Fruit fly (Drosophila melanogaster) whole organism, prepupa: ENCODE data around the gene Vajk1.
A peak's percentile ranks its signal among the peaks of the same experiment; 100 is the strongest.

Source experiments
- Blimp-1 ChIP-seq: fragments of 200-800 bp; sonication (Bioruptor generic); optimal IDR thresholded peaks from 3 replicates; lab custom pipeline; 2017; ENCODE audit warnings: missing biosample characterization, missing genetic modification characterization, mild to moderate bottlenecking, moderate library complexity, missing genetic modification reagents
- CG11294 ChIP-seq: fragments of 200-800 bp; sonication (Bioruptor generic); IDR thresholded peaks from 2 replicates; pipeline ENCODE4 v1.3.6; 2022; ENCODE audit warnings: missing biosample characterization, missing genetic modification characterization
- CG11762 ChIP-seq: fragments of 200-800 bp; sonication (Bioruptor generic); optimal IDR thresholded peaks from 3 replicates; lab custom pipeline; 2016; ENCODE audit warnings: missing biosample characterization, missing genetic modification characterization; ENCODE audit not compliant: insufficient read depth
- CG11902 ChIP-seq: fragments of 200-800 bp; sonication (Bioruptor generic); optimal IDR thresholded peaks from 3 replicates; lab custom pipeline; 2016; ENCODE audit warnings: missing biosample characterization, missing genetic modification characterization
- CG15336 ChIP-seq: fragments of 200-800 bp; sonication (Bioruptor generic); IDR thresholded peaks from 2 replicates; pipeline ENCODE4 v1.3.6; 2022; ENCODE audit warnings: missing biosample characterization, missing genetic modification characterization
- CG1621 ChIP-seq: fragments of 200-800 bp; sonication (Bioruptor generic); optimal IDR thresholded peaks from 3 replicates; lab custom pipeline; 2018; ENCODE audit warnings: missing biosample characterization, mild to moderate bottlenecking, missing genetic modification characterization
- CG16779 ChIP-seq: fragments of 200-800 bp; sonication (Bioruptor generic); optimal IDR thresholded peaks from 3 replicates; lab custom pipeline; 2017; ENCODE audit warnings: missing biosample characterization, mild to moderate bottlenecking, missing genetic modification characterization
- CG31627 ChIP-seq: fragments of 200-800 bp; sonication (Bioruptor generic); optimal IDR thresholded peaks from 3 replicates; lab custom pipeline; 2016; ENCODE audit warnings: missing biosample characterization, missing genetic modification characterization
- CG34406 ChIP-seq: fragments of 200-800 bp; sonication (Bioruptor generic); optimal IDR thresholded peaks from 3 replicates; lab custom pipeline; 2016; ENCODE audit warnings: missing biosample characterization, missing genetic modification characterization
- CG3919 ChIP-seq: fragments of 200-800 bp; sonication (Bioruptor generic); optimal IDR thresholded peaks from 3 replicates; lab custom pipeline; 2016; ENCODE audit warnings: missing biosample characterization, missing genetic modification characterization
- CG6163 ChIP-seq: fragments of 200-800 bp; sonication (Bioruptor generic); IDR thresholded peaks from 3 replicates; pipeline ENCODE4 v1.3.6; 2022; ENCODE audit warnings: missing biosample characterization, missing genetic modification characterization
- CG8119 ChIP-seq: fragments of 200-800 bp; sonication (Bioruptor generic); IDR thresholded peaks from 3 replicates; pipeline ENCODE4 v1.3.6; 2022; ENCODE audit warnings: missing biosample characterization, missing genetic modification characterization
- CG8319 ChIP-seq: fragments of 200-800 bp; sonication (Bioruptor generic); optimal IDR thresholded peaks from 3 replicates; lab custom pipeline; 2016; ENCODE audit warnings: missing biosample characterization, missing genetic modification characterization
- CG9139 ChIP-seq: fragments of 200-800 bp; sonication (Bioruptor generic); optimal IDR thresholded peaks from 3 replicates; lab custom pipeline; 2017; ENCODE audit warnings: missing biosample characterization, mild to moderate bottlenecking, missing genetic modification characterization
- Eip75B ChIP-seq: fragments of 200-800 bp; sonication (Bioruptor generic); optimal IDR thresholded peaks from 3 replicates; lab custom pipeline; 2016; ENCODE audit warnings: missing biosample characterization, missing genetic modification characterization
- Eip78C ChIP-seq: fragments of 200-800 bp; sonication (Bioruptor generic); peaks from one replicate; lab custom pipeline; 2016; ENCODE audit warnings: missing biosample characterization, missing genetic modification characterization
- Eip93F ChIP-seq: fragments of 200-800 bp; sonication (Bioruptor generic); optimal IDR thresholded peaks from 2 replicates; lab custom pipeline; 2016; ENCODE audit warnings: missing biosample characterization, mild to moderate bottlenecking, missing genetic modification characterization
- Ets21C ChIP-seq: fragments of 200-800 bp; sonication (Bioruptor generic); optimal IDR thresholded peaks from 3 replicates; lab custom pipeline; 2016; ENCODE audit warnings: missing biosample characterization, missing genetic modification characterization
- Gug ChIP-seq: fragments of 200-800 bp; sonication (Bioruptor generic); IDR thresholded peaks from 2 replicates; pipeline ENCODE4 v1.3.6; 2022; ENCODE audit warnings: missing biosample characterization, missing genetic modification characterization
- Hr38 ChIP-seq: sonication (Bioruptor generic); optimal IDR thresholded peaks from 2 replicates; lab custom pipeline; 2016; ENCODE audit warnings: missing biosample characterization, missing genetic modification characterization
- Hr39 ChIP-seq: fragments of 200-800 bp; sonication (Bioruptor generic); optimal IDR thresholded peaks from 2 replicates; lab custom pipeline; 2016; ENCODE audit warnings: missing biosample characterization, missing genetic modification characterization
- Hr4 ChIP-seq: fragments of 200-800 bp; sonication (Bioruptor generic); optimal IDR thresholded peaks from 3 replicates; lab custom pipeline; 2016; ENCODE audit warnings: missing biosample characterization, missing genetic modification characterization
- Met ChIP-seq: fragments of 200-800 bp; sonication (Bioruptor generic); optimal IDR thresholded peaks from 3 replicates; lab custom pipeline; 2016; ENCODE audit warnings: missing biosample characterization, missing genetic modification characterization
- OdsH ChIP-seq: fragments of 200-800 bp; sonication (Bioruptor generic); optimal IDR thresholded peaks from 3 replicates; lab custom pipeline; 2016; ENCODE audit warnings: missing biosample characterization, missing genetic modification characterization
- Smox ChIP-seq: fragments of 200-800 bp; sonication (Bioruptor generic); optimal IDR thresholded peaks from 3 replicates; lab custom pipeline; 2016; ENCODE audit warnings: missing biosample characterization, missing genetic modification characterization
- Sox102F ChIP-seq: fragments of 200-800 bp; sonication (Bioruptor generic); optimal IDR thresholded peaks from 2 replicates; lab custom pipeline; 2016; ENCODE audit warnings: missing biosample characterization, mild to moderate bottlenecking, missing genetic modification characterization
- Sox15 ChIP-seq: fragments of 200-800 bp; sonication (Bioruptor generic); optimal IDR thresholded peaks from 3 replicates; lab custom pipeline; 2016; ENCODE audit warnings: missing biosample characterization, missing genetic modification characterization
- achi ChIP-seq: fragments of 200-800 bp; sonication (Bioruptor generic); optimal IDR thresholded peaks from 3 replicates; lab custom pipeline; 2016; ENCODE audit warnings: missing biosample characterization, missing genetic modification characterization
- cyc ChIP-seq: fragments of 200-800 bp; sonication (Bioruptor generic); optimal IDR thresholded peaks from 3 replicates; lab custom pipeline; 2016; ENCODE audit warnings: missing biosample characterization, missing genetic modification characterization
- dac ChIP-seq: fragments of 200-800 bp; sonication (Bioruptor generic); optimal IDR thresholded peaks from 2 replicates; lab custom pipeline; 2017; ENCODE audit warnings: missing biosample characterization, mild to moderate bottlenecking, missing genetic modification characterization
- esn ChIP-seq: fragments of 200-800 bp; sonication (Bioruptor generic); optimal IDR thresholded peaks from 2 replicates; lab custom pipeline; 2016; ENCODE audit warnings: missing biosample characterization, mild to moderate bottlenecking, missing genetic modification characterization, moderate library complexity
- fd59A ChIP-seq: fragments of 200-800 bp; sonication (Bioruptor generic); optimal IDR thresholded peaks from 2 replicates; lab custom pipeline; 2017; ENCODE audit warnings: missing biosample characterization, mild to moderate bottlenecking, missing genetic modification characterization, missing genetic modification reagents
- fd85E ChIP-seq: fragments of 200-800 bp; sonication (Bioruptor generic); optimal IDR thresholded peaks from 3 replicates; lab custom pipeline; 2016; ENCODE audit warnings: missing biosample characterization, missing genetic modification characterization
- net ChIP-seq: fragments of 200-800 bp; sonication (Bioruptor generic); optimal IDR thresholded peaks from 3 replicates; lab custom pipeline; 2016; ENCODE audit warnings: missing biosample characterization, missing genetic modification characterization
- pdm3 ChIP-seq: fragments of 200-800 bp; sonication (Bioruptor generic); optimal IDR thresholded peaks from 3 replicates; lab custom pipeline; 2016; ENCODE audit warnings: missing biosample characterization, missing genetic modification characterization
- salr ChIP-seq, 2 experiments: fragments of 200-800 bp; sonication (Bioruptor generic); optimal IDR thresholded peaks; 3 replicates each; lab custom pipeline; 2016 to 2018; ENCODE audit warnings: missing biosample characterization in 2 of 2, missing genetic modification characterization in 2 of 2, mild to moderate bottlenecking in 1 of 2
- spab ChIP-seq: fragments of 200-800 bp; sonication (Bioruptor generic); optimal IDR thresholded peaks from 2 replicates; lab custom pipeline; 2017; ENCODE audit warnings: missing biosample characterization, mild to moderate bottlenecking, missing genetic modification characterization, missing genetic modification reagents
- ss ChIP-seq, 2 experiments: fragments of 200-800 bp; sonication (Bioruptor generic); optimal IDR thresholded peaks; 2 replicates in 1 of 2; 3 replicates in 1 of 2; lab custom pipeline; 2017 to 2018; ENCODE audit warnings: mild to moderate bottlenecking in 2 of 2, missing biosample characterization in 2 of 2, missing genetic modification characterization in 2 of 2, moderate library complexity in 1 of 2
- svp ChIP-seq: fragments of 200-800 bp; sonication (Bioruptor generic); peaks from one replicate; lab custom pipeline; 2016; ENCODE audit warnings: missing biosample characterization, missing genetic modification characterization
- topi ChIP-seq: fragments of 200-800 bp; sonication (Bioruptor generic); optimal IDR thresholded peaks from 3 replicates; lab custom pipeline; 2016; ENCODE audit warnings: missing biosample characterization, missing genetic modification characterization
- vri ChIP-seq: fragments of 200-800 bp; sonication (Bioruptor generic); optimal IDR thresholded peaks from 3 replicates; lab custom pipeline; 2016; ENCODE audit warnings: missing biosample characterization, mild to moderate bottlenecking, missing genetic modification characterization

The Vajk1 gene

DNA sequence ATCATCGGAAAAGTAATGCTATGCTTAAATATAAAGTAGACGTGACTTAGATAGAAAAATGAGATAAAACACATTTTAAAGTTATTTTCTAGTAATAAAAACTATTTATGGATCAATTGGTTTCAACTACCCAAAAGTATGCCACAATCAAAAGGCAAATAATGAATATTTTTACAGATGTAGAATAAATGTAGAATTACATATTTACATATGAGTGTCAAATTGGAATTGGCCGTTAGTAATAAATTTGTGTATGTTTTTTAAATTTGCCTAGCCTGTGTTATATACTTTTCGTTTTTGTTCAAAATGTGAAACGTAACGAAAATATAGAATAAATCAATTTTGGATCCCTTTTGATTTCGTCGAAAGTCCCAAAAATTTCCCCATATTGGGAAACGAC lies 11.6 kb downstream of the Vajk1 start, which contains the start of gene Acyp:
Gene Acyp (plus strand): TSS at position 301 of the 400 bp plus-strand sequence.
- TF ChIP-seq OdsH (GFP tag; lab: Kevin White, UChicago) (no peak), svp (GFP tag; lab: Kevin White, UChicago) (peak; percentile 21)

DNA sequence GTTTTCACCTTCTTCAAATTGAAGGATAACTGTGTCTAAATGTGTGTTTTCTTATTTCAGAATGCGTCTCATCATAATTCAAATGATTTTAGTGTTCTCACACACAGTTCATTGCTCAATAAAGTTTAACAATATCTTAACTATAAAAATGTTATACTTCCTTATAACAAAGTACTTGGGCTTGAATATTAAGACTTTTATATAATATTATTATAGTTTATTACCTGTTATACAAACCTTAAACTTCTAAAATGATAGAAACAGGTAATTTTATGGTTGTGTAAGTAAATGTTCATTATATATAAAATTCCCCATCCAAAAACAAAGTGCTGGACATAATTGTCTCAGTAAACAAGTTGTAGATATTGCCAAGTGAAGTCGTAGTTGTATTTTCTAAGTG lies 14.3 kb downstream of the Vajk1 start, which contains the start of gene Ance-2:
Gene Ance-2 (plus strand): TSS at position 301 of the 400 bp plus-strand sequence.
- TF ChIP-seq Eip75B (no peak), fd85E (GFP tag; lab: Kevin White, UChicago) (no peak), Eip93F (GFP tag; lab: Kevin White, UChicago) (no peak), Eip78C (GFP tag; lab: Kevin White, UChicago) (no peak), CG6163 (GFP tag; lab: Robert Waterston, UW) (no peak), CG11902 (GFP tag; lab: Kevin White, UChicago) (no peak), Ets21C (GFP tag; lab: Kevin White, UChicago) (no peak), Met (GFP tag; lab: Kevin White, UChicago) (no peak)

DNA sequence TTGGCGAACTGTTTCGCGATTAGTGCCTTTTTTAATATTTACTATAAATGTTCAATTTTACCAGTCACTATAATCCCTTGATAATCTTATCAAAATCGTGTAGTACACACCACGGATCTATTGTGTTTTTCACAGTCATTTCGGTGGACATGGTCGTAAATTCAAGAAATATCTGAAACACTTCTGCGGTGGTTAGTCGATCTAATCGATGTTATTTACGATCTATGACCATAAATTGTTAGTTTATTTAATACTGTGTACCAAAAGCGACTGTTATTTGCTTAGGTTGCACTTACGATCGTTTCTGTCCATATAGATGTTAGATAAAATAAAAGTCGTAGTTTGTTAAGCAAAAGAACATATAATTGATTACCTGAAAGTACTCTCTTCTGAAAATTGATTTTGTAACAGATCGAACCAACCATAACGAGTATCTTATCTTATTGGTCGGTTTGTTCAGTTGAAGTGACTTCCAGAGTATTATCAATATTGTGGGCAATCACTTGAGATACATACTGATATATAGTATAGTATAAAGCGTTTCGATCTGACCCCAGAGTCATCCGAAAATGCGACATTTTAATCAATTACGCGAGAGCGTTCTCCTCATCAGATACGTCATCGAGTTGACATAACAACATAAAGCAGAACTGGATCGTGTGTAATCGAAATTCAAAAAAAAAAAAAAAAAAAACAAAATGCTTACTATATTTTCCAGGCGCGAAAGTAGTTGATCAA lies 17.3 kb downstream of the Vajk1 start:
- TF ChIP-seq vri, result peak; percentile 77
- TF ChIP-seq svp (GFP tag; lab: Kevin White, UChicago), result peak; percentile 95
- no peak for TF ChIP-seq Gug
- no peak for TF ChIP-seq CG34406 (GFP tag; lab: Kevin White, UChicago)
- TF ChIP-seq, all 60 proteins: peak for 2

DNA sequence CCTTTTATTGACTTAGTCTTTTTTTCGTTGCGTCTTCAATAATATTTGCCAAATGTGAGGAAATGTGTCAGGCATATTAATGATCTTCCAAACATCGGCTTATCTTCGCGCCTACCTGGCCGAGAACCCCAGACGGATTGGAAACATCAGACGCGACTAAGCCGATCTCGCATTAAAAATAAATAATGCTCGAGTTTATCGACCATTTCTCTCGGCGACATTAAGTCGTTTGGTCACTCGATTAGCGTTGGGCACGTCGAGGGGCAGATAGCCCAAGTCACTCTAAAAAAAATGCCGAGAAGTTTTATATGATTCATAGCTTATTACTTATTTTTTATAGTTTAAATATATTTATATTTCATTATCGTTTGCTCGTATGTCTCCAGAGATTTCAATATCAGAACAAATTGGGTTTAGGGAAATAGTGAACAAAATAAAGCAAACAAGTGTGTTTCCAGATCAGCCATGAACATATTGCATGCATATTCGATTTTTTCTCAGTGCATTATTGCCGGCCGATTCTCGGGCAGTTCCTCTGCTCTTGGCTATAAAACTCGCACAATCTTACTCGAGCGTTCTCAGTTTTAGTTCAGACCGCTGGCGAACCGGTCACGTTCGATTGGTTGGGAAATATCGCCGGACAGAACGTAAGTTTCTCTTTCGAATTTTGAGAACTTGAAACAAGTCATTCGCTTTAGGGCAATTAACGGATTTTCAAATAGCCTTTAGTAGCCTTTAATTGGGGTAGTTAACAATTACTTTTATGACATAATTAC lies 18.1 kb downstream of the Vajk1 start, which contains the start of gene Ance:
Gene Ance (plus strand): TSS at position 574 of the 776 bp plus-strand sequence.
- TF ChIP-seq CG15336 (GFP tag; lab: Robert Waterston, UW), result peak; percentile 56
- TF ChIP-seq topi (GFP tag; lab: Kevin White, UChicago), result peak; percentile 62
- 0 out of 2 replicates have a peak, but pooled peaks have one; percentile 24 for TF ChIP-seq CG11294 (GFP tag; lab: Robert Waterston, UW)
- TF ChIP-seq Eip75B, result peak; percentile 44
- TF ChIP-seq OdsH (GFP tag; lab: Kevin White, UChicago), result peak; percentile 38
- TF ChIP-seq Hr4 (GFP tag; lab: Kevin White, UChicago), result peak; percentile 30
- TF ChIP-seq esn, result peak; percentile 59
- TF ChIP-seq Eip78C (GFP tag; lab: Kevin White, UChicago), result peak; percentile 81
- TF ChIP-seq ss (GFP tag; optimal IDR thresholded peaks at IDR 0.05; lab: Kevin White, UChicago), result peak; percentile 76 to 85
- peak; percentile 11 for TF ChIP-seq vri
- peak; percentile 46 for TF ChIP-seq Sox102F (GFP tag; lab: Kevin White, UChicago)
- TF ChIP-seq CG6163 (GFP tag; lab: Robert Waterston, UW), result peak; percentile 61
- TF ChIP-seq Sox15 (GFP tag; lab: Kevin White, UChicago), result no peak
- TF ChIP-seq cyc (GFP tag; lab: Kevin White, UChicago), result peak; percentile 33
- TF ChIP-seq Ets21C (GFP tag; lab: Kevin White, UChicago), result no peak
- no peak for TF ChIP-seq CG8319 (GFP tag; lab: Kevin White, UChicago)
- TF ChIP-seq salr (GFP tag; optimal IDR thresholded peaks at IDR 0.05; lab: Kevin White, UChicago), result no peak
- peak; percentile 68 for TF ChIP-seq CG9139
- TF ChIP-seq achi (GFP tag; lab: Kevin White, UChicago), result no peak
- TF ChIP-seq CG34406 (GFP tag; lab: Kevin White, UChicago), result peak; percentile 55
- TF ChIP-seq Hr39 (GFP tag; lab: Kevin White, UChicago), result no peak
- peak; percentile 56 for TF ChIP-seq CG3919 (GFP tag; lab: Kevin White, UChicago)
- TF ChIP-seq svp (GFP tag; lab: Kevin White, UChicago), result peak; percentile 49
- TF ChIP-seq Smox (GFP tag; lab: Kevin White, UChicago), result peak; percentile 0
- TF ChIP-seq CG31627 (GFP tag; lab: Kevin White, UChicago), result peak; percentile 19
- TF ChIP-seq Blimp-1 (GFP tag; lab: Kevin White, UChicago), result no peak
- TF ChIP-seq CG16779 (tag; lab: Kevin White, UChicago), result peak; percentile 19
- TF ChIP-seq fd59A (GFP tag; lab: Kevin White, UChicago), result peak; percentile 35
- TF ChIP-seq CG1621 (tag; lab: Kevin White, UChicago), result peak; percentile 68
- no peak for TF ChIP-seq fd85E (GFP tag; lab: Kevin White, UChicago)
- TF ChIP-seq Hr38, result no peak
- peak; percentile 23 for TF ChIP-seq net (GFP tag; lab: Kevin White, UChicago)
- TF ChIP-seq CG11762 (GFP tag; lab: Kevin White, UChicago), result no peak
- TF ChIP-seq CG8119 (GFP tag; lab: Robert Waterston, UW), result peak; percentile 34; the same call in 1 of the 3 replicates
- TF ChIP-seq pdm3 (GFP tag; lab: Kevin White, UChicago), result peak; percentile 27
- TF ChIP-seq spab (GFP tag; lab: Kevin White, UChicago), result no peak
- no peak for TF ChIP-seq dac (GFP tag; lab: Kevin White, UChicago)
